Fruit fly (Drosophila melanogaster) whole organism, wandering third instar larva: ENCODE measurements around the gene CG43841.

Experiments used
- Abd-B ChIP-seq: fragments of >200 bp; optimal IDR thresholded peaks from 2 replicates; lab custom pipeline; 2017; ENCODE audit warnings: missing biosample characterization, missing genetic modification characterization
- CG32264 ChIP-seq: fragments of 200-800 bp; sonication (Bioruptor generic); optimal IDR thresholded peaks from 2 replicates; lab custom pipeline; 2016; ENCODE audit warnings: missing biosample characterization, missing genetic modification characterization
- CG9705 ChIP-seq: fragments of 200-800 bp; sonication (Bioruptor generic); optimal IDR thresholded peaks from 2 replicates; lab custom pipeline; 2018; ENCODE audit warnings: missing biosample characterization, mild to moderate bottlenecking, missing genetic modification characterization
- CrebA ChIP-seq: fragments of 200-800 bp; sonication (Bioruptor generic); optimal IDR thresholded peaks from 2 replicates; lab custom pipeline; 2016; ENCODE audit warnings: missing biosample characterization, mild to moderate bottlenecking, missing genetic modification characterization, borderline replicate concordance
- Dif ChIP-seq: fragments of 200-275, 200-300 bp; sonication (Bioruptor generic); optimal IDR thresholded peaks from 2 replicates; lab custom pipeline; 2018; ENCODE audit warnings: missing biosample characterization, missing genetic modification characterization; ENCODE audit not compliant: partially characterized antibody
- GATAd ChIP-seq: sonication (Bioruptor generic); optimal IDR thresholded peaks from 2 replicates; lab custom pipeline; 2016; ENCODE audit warnings: missing biosample characterization, missing genetic modification characterization
- Hnf4 ChIP-seq: fragments of 200-800 bp; sonication (Bioruptor generic); optimal IDR thresholded peaks from 2 replicates; lab custom pipeline; 2016; ENCODE audit warnings: missing biosample characterization, mild to moderate bottlenecking, missing genetic modification characterization
- Hr78 ChIP-seq: fragments of >200 bp; optimal IDR thresholded peaks from 2 replicates; lab custom pipeline; 2017; ENCODE audit warnings: missing biosample characterization, missing genetic modification characterization
- Hr83 ChIP-seq: fragments of 200-300 bp; sonication (Bioruptor generic); optimal IDR thresholded peaks from 2 replicates; lab custom pipeline; 2016; ENCODE audit warnings: missing biosample characterization, mild to moderate bottlenecking, missing genetic modification characterization, moderate library complexity; ENCODE audit not compliant: poor library complexity, severe bottlenecking
- Jra ChIP-seq: sonication (Bioruptor generic); optimal IDR thresholded peaks from 2 replicates; lab custom pipeline; 2016; ENCODE audit warnings: missing biosample characterization, missing genetic modification characterization
- Mio ChIP-seq: sonication (Bioruptor generic); optimal IDR thresholded peaks from 2 replicates; lab custom pipeline; 2016; ENCODE audit warnings: missing biosample characterization, missing genetic modification characterization
- Myc ChIP-seq: fragments of >200 bp; optimal IDR thresholded peaks from 2 replicates; lab custom pipeline; 2017
- N ChIP-seq: fragments of >200 bp; optimal IDR thresholded peaks from 2 replicates; lab custom pipeline; 2018; ENCODE audit warnings: missing biosample characterization, missing external identifiers, missing genetic modification characterization
- OdsH ChIP-seq: fragments of 200-800 bp; sonication (Bioruptor generic); optimal IDR thresholded peaks from 2 replicates; lab custom pipeline; 2016; ENCODE audit warnings: missing biosample characterization, mild to moderate bottlenecking, missing genetic modification characterization
- Rel ChIP-seq, 2 experiments: fragments of 200-800 bp; sonication (Bioruptor generic) in 1 of 2; optimal IDR thresholded peaks; 2 replicates in 1 of 2; 3 replicates in 1 of 2; lab custom pipeline; 2016 to 2019; ENCODE audit warnings: mild to moderate bottlenecking in 2 of 2, missing biosample characterization in 2 of 2, missing genetic modification characterization in 2 of 2, moderate library complexity in 1 of 2
- Sp1 ChIP-seq: fragments of 200-800 bp; sonication (Bioruptor generic); optimal IDR thresholded peaks from 3 replicates; lab custom pipeline; 2019; ENCODE audit warnings: missing biosample characterization, mild to moderate bottlenecking, missing genetic modification characterization, moderate library complexity
- Vsx2 ChIP-seq: fragments of 200-300, 225-300 bp; sonication (Bioruptor generic); optimal IDR thresholded peaks from 2 replicates; lab custom pipeline; 2018; ENCODE audit warnings: missing biosample characterization, missing genetic modification characterization; ENCODE audit not compliant: partially characterized antibody
- br ChIP-seq: fragments of 200-800 bp; sonication (Bioruptor generic); optimal IDR thresholded peaks from 2 replicates; lab custom pipeline; 2016; ENCODE audit warnings: missing biosample characterization, missing genetic modification characterization
- dl ChIP-seq, 2 experiments: fragments of 175-275, 200-275 bp in 1 of 2; fragments of 200-275 bp in 1 of 2; sonication (Bioruptor generic); optimal IDR thresholded peaks; lab custom pipeline; 2018; ENCODE audit warnings: mild to moderate bottlenecking in 2 of 2, missing biosample characterization in 2 of 2, missing genetic modification characterization in 2 of 2, moderate library complexity in 2 of 2; ENCODE audit not compliant: partially characterized antibody in 2 of 2, insufficient read depth in 1 of 2
- dmrt93B ChIP-seq: fragments of 200-800 bp; sonication (Bioruptor generic); optimal IDR thresholded peaks from 2 replicates; lab custom pipeline; 2018; ENCODE audit warnings: missing biosample characterization, mild to moderate bottlenecking, missing genetic modification characterization
- dsf ChIP-seq: sonication (Bioruptor generic); optimal IDR thresholded peaks from 2 replicates; lab custom pipeline; 2016; ENCODE audit warnings: missing biosample characterization, missing genetic modification characterization, borderline replicate concordance
- fru ChIP-seq: fragments of 200-800 bp; sonication (Bioruptor generic); optimal IDR thresholded peaks from 3 replicates; lab custom pipeline; 2016; ENCODE audit warnings: missing biosample characterization, mild to moderate bottlenecking, missing genetic modification characterization
- h ChIP-seq: fragments of 200-800 bp; sonication (Bioruptor generic); optimal IDR thresholded peaks from 3 replicates; lab custom pipeline; 2016; ENCODE audit warnings: missing biosample characterization, mild to moderate bottlenecking, missing genetic modification characterization
- jim ChIP-seq: fragments of 175-275, 200-325 bp; sonication (Bioruptor generic); optimal IDR thresholded peaks from 2 replicates; lab custom pipeline; 2016; ENCODE audit warnings: missing biosample characterization, mild to moderate bottlenecking, missing genetic modification characterization
- psq ChIP-seq: fragments of 200-800 bp; sonication (Bioruptor generic); optimal IDR thresholded peaks from 3 replicates; lab custom pipeline; 2017; ENCODE audit warnings: missing biosample characterization, mild to moderate bottlenecking, missing genetic modification characterization, moderate library complexity
- rgr ChIP-seq: fragments of 200-800 bp; sonication (Bioruptor generic); optimal IDR thresholded peaks from 3 replicates; lab custom pipeline; 2016; ENCODE audit warnings: missing biosample characterization, mild to moderate bottlenecking, missing genetic modification characterization
- sv ChIP-seq: fragments of 200-800 bp; sonication (Bioruptor generic); optimal IDR thresholded peaks from 3 replicates; lab custom pipeline; 2016; ENCODE audit warnings: missing biosample characterization, missing genetic modification characterization
- tai ChIP-seq: sonication (Bioruptor generic); optimal IDR thresholded peaks from 2 replicates; lab custom pipeline; 2016; ENCODE audit warnings: missing biosample characterization, missing genetic modification characterization
- usp ChIP-seq: fragments of >200 bp; optimal IDR thresholded peaks from 2 replicates; lab custom pipeline; 2017; ENCODE audit warnings: missing biosample characterization, missing genetic modification characterization

Gene CG43841

DNA sequence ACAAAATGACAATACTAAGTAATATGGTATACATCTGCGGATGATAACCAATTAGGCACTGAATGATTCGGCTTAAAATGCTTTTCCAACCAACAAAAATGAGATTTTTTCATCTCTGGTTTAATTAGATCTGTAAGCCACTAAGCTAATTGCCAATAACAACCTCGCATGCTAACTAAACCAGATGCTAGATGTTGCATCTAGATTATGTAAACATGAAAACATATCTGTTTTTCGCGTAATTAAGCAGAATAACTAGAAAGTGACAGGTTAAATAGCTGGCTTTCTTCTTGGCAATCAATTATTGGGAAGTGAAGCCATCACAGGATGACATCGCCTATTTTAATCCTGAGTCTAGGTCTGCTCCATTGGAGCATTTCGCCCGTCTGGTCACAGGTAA lies at the start of gene CG43841:
Gene CG43841, plus strand, starts transcription at position 301 of the 400 bp plus-strand sequence.
- TF ChIP-seq CG32264 (GFP tag; lab: Kevin White, UChicago): no peak
- no peak for TF ChIP-seq fru (GFP tag; lab: Kevin White, UChicago)
- TF ChIP-seq dmrt93B (GFP tag; lab: Kevin White, UChicago): no peak
- TF ChIP-seq Hr78 (GFP tag; lab: Kevin White, UChicago): no peak
- no peak for TF ChIP-seq CG9705 (GFP tag; lab: Kevin White, UChicago)
- no peak for TF ChIP-seq jim
- no peak for TF ChIP-seq Myc
- TF ChIP-seq Hnf4 (GFP tag; lab: Kevin White, UChicago): no peak
- TF ChIP-seq rgr (GFP tag; lab: Kevin White, UChicago): no peak
- TF ChIP-seq dl (GFP tag; optimal IDR thresholded peaks at IDR 0.05; lab: Kevin White, UChicago; ENCODE audit: insufficient read depth in 1 of 2, partially characterized antibody in 2 of 2): no peak
- TF ChIP-seq Mio (GFP tag; lab: Kevin White, UChicago): no peak
- TF ChIP-seq Rel (GFP tag; optimal IDR thresholded peaks at IDR 0.05; lab: Kevin White, UChicago): no peak
- TF ChIP-seq Rel (tag; optimal IDR thresholded peaks at IDR 0.05; lab: Kevin White, UChicago): no peak
- TF ChIP-seq psq: no peak
- no peak for TF ChIP-seq N
- TF ChIP-seq OdsH (GFP tag; lab: Kevin White, UChicago): no peak
- TF ChIP-seq Hr83 (GFP tag; lab: Kevin White, UChicago): no peak

- no peak for TF ChIP-seq dsf (GFP tag; lab: Kevin White, UChicago)
- no peak for TF ChIP-seq Rel (GFP tag; optimal IDR thresholded peaks at IDR 0.05; lab: Kevin White, UChicago)
- TF ChIP-seq Rel (tag; optimal IDR thresholded peaks at IDR 0.05; lab: Kevin White, UChicago): peak; percentile 40
Measured at dm6 chrX:18395157-18395556, 44.3 kb upstream of the CG43841 start.

- no peak for TF ChIP-seq CrebA
- TF ChIP-seq Dif: no peak
- TF ChIP-seq CG32264 (GFP tag; lab: Kevin White, UChicago): no peak
- TF ChIP-seq Rel (GFP tag; optimal IDR thresholded peaks at IDR 0.05; lab: Kevin White, UChicago): no peak
- no peak for TF ChIP-seq Rel (tag; optimal IDR thresholded peaks at IDR 0.05; lab: Kevin White, UChicago)
- no peak for TF ChIP-seq Abd-B (GFP tag; lab: Kevin White, UChicago)
- no peak for TF ChIP-seq Myc
- TF ChIP-seq tai (GFP tag; lab: Kevin White, UChicago): no peak
- TF ChIP-seq h: no peak
- TF ChIP-seq Hr78 (GFP tag; lab: Kevin White, UChicago): no peak
- TF ChIP-seq sv (GFP tag; lab: Kevin White, UChicago): no peak
- TF ChIP-seq Jra (GFP tag; lab: Kevin White, UChicago): no peak
- no peak for TF ChIP-seq psq
- no peak for TF ChIP-seq Sp1 (GFP tag; lab: Kevin White, UChicago)
- no peak for TF ChIP-seq GATAd (GFP tag; lab: Kevin White, UChicago)
- no peak for TF ChIP-seq Vsx2 (GFP tag; lab: Kevin White, UChicago)
- TF ChIP-seq br: no peak
- no peak for TF ChIP-seq usp (GFP tag; lab: Kevin White, UChicago)
- TF ChIP-seq dl (GFP tag; optimal IDR thresholded peaks at IDR 0.05; lab: Kevin White, UChicago; ENCODE audit: insufficient read depth in 1 of 2, partially characterized antibody in 2 of 2): no peak
Measured at dm6 chrX:18399965-18400364, 39.5 kb upstream of the CG43841 start, which contains the start of gene CG34328. TSS of gene CG34328 (minus strand) at chrX:18400065.

- TF ChIP-seq CrebA (no peak), Rel (GFP tag; optimal IDR thresholded peaks at IDR 0.05; lab: Kevin White, UChicago) (no peak), Rel (tag; optimal IDR thresholded peaks at IDR 0.05; lab: Kevin White, UChicago) (peak; percentile 50)
Measured at dm6 chrX:18402564-18402963, 36.9 kb upstream of the CG43841 start.

DNA sequence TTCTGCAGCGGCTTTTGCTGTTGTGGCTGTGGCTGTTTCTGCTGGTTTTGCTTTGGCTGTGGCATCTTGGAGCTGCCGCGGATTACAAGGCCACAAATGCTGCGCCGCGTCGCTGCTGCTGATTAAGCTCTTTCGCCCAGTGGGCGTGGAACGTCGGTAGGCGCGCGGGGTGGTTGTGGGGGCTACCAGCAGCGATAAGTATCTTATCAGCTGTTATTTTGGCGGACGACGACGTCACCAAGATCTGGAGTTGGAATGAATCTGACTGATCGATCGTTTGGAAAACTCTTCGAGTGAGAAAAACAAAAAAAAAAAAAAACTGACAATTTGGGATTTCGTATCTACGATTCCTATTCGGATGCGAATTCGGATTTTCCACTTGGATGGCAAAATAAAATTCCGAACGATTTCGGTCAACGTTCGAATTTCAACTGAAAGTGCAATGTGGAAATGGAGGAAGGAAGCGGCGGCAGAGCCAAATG lies 35.3 kb upstream of the CG43841 start:
- no peak for TF ChIP-seq sv (GFP tag; lab: Kevin White, UChicago)
- TF ChIP-seq Dif: peak; percentile 22
- TF ChIP-seq h: no peak
- TF ChIP-seq Rel (GFP tag; optimal IDR thresholded peaks at IDR 0.05; lab: Kevin White, UChicago): no peak
- peak; percentile 3 for TF ChIP-seq Rel (tag; optimal IDR thresholded peaks at IDR 0.05; lab: Kevin White, UChicago)
